Fruit fly (Drosophila melanogaster): ENCODE results near the gene santa-maria.

The santa-maria gene

DNA sequence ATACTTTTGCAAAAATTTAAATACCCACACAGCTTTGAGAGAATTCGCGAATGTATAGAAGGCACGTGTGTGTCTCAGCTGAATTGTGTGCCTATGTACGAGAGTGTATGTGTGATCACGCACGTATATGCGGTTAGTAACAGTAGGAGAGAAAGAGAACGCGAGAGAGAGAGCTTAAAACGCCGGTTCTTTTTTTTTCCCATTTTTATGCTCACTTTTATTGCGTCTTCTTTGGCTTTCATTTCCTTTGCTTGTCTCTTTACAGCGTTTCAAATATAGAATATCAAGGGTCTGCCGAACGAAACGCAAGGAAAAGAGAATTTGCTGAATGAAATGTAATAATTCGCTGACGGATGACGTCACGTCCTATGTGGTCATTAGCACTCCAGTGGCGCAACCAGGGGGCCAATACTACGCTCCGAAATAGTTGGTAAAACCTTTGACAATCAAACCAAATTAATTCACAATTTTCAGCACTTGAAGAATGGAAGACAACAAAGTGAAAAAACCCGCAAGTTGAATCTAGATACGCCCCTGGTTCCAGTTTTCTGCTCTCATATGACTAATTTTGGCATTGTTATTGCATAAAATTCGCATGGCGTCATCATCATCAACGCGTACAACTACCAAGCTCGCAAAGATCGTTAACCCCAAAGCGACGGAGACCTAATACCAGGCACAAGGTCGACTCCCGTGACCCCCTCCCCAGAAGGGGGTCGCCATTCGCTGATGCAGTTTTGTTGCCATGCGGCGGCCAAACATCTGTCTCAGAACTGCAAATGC, 25.9 kb downstream of the santa-maria start (continued):
- TF ChIP-seq CrebB (tag; optimal IDR thresholded peaks at IDR 0.05), result peak; percentile 47
- no peak for TF ChIP-seq CG8478 (optimal IDR thresholded peaks at IDR 0.05)
- peak; percentile 84 for TF ChIP-seq al (GFP tag; IDR thresholded peaks at IDR 0.05)
- TF ChIP-seq pan (optimal IDR thresholded peaks at IDR 0.05), result no peak
- peak in 1 of 2 experiments; percentile 51 for TF ChIP-seq pan (GFP tag; optimal IDR thresholded peaks at IDR 0.05 in 1 of 2, IDR thresholded peaks at IDR 0.05 in 1 of 2)
- TF ChIP-seq NC2β (GFP tag; optimal IDR thresholded peaks at IDR 0.05), result no peak
- no peak for TF ChIP-seq nerfin-2 (GFP tag; IDR thresholded peaks at IDR 0.05; ENCODE audit: partially characterized antibody)
- TF ChIP-seq ro (GFP tag; IDR thresholded peaks at IDR 0.05), result no peak
- no peak for TF ChIP-seq CG11560 (tag; IDR thresholded peaks at IDR 0.05)
- TF ChIP-seq prd (optimal IDR thresholded peaks at IDR 0.05), result no peak
- peak; percentile 70; the same call in 2 of the 3 replicates for TF ChIP-seq prd (GFP tag; IDR thresholded peaks at IDR 0.05)
- TF ChIP-seq fd96Cb (tag; optimal IDR thresholded peaks at IDR 0.05), result no peak
- peak; percentile 58 for TF ChIP-seq ind (GFP tag; optimal IDR thresholded peaks at IDR 0.05)
- TF ChIP-seq ham (GFP tag; IDR thresholded peaks at IDR 0.05), result peak; percentile 50; the same call in 1 of the 2 replicates
- no peak for TF ChIP-seq CG6854 (GFP tag; optimal IDR thresholded peaks at IDR 0.05)
- TF ChIP-seq Nf-YB (GFP tag; optimal IDR thresholded peaks at IDR 0.05), result no peak
- no peak for TF ChIP-seq CG12236 (GFP tag; optimal IDR thresholded peaks at IDR 0.05)
- no peak for TF ChIP-seq fd102C (GFP tag; optimal IDR thresholded peaks at IDR 0.05)
- TF ChIP-seq CG30403 (GFP tag; optimal IDR thresholded peaks at IDR 0.05), result peak; percentile 58
- TF ChIP-seq CG11695 (GFP tag; IDR thresholded peaks at IDR 0.05), result 0 out of 3 replicates have a peak, but pooled peaks have one; percentile 21
- TF ChIP-seq MBD-R2 (GFP tag; IDR thresholded peaks at IDR 0.05), result peak; percentile 62; the same call in 1 of the 2 replicates
- no peak for TF ChIP-seq pita (GFP tag; optimal IDR thresholded peaks at IDR 0.05)
- peak; percentile 42 for TF ChIP-seq sug (tag; optimal IDR thresholded peaks at IDR 0.05)
- peak; percentile 52 for TF ChIP-seq Ravus (GFP tag; IDR thresholded peaks at IDR 0.05)
- TF ChIP-seq chif (GFP tag; optimal IDR thresholded peaks at IDR 0.05), result peak in 1 of 2 experiments; percentile 35
- peak; percentile 64 for TF ChIP-seq grau (tag; optimal IDR thresholded peaks at IDR 0.05)
- no peak for TF ChIP-seq amos (GFP tag; IDR thresholded peaks at IDR 0.05; ENCODE audit: partially characterized antibody)
- TF ChIP-seq CG14441 (GFP tag; IDR thresholded peaks at IDR 0.05), result peak; percentile 55
- TF ChIP-seq CG5180 (GFP tag; optimal IDR thresholded peaks at IDR 0.05), result no peak
- no peak for TF ChIP-seq grn (GFP tag; optimal IDR thresholded peaks at IDR 0.05)
- peak; percentile 34 for TF ChIP-seq CG3995 (GFP tag; optimal IDR thresholded peaks at IDR 0.05)
- peak; percentile 41 for TF ChIP-seq gcm2 (GFP tag; optimal IDR thresholded peaks at IDR 0.05)
- no peak for TF ChIP-seq Gsc (GFP tag; IDR thresholded peaks at IDR 0.05)
- peak; percentile 45 for TF ChIP-seq CG12744 (GFP tag; optimal IDR thresholded peaks at IDR 0.05)
- TF ChIP-seq CG9797 (GFP tag; optimal IDR thresholded peaks at IDR 0.05), result no peak
- TF ChIP-seq CG2116 (GFP tag; optimal IDR thresholded peaks at IDR 0.05), result no peak
- TF ChIP-seq CG10431 (GFP tag; optimal IDR thresholded peaks at IDR 0.05), result no peak
- TF ChIP-seq CG8281 (tag; optimal IDR thresholded peaks at IDR 0.05), result no peak
- peak; percentile 82 for TF ChIP-seq CG10147 (GFP tag; optimal IDR thresholded peaks at IDR 0.05)
- TF ChIP-seq Nf-YC (tag; optimal IDR thresholded peaks at IDR 0.05), result no peak
- no peak for TF ChIP-seq CTCF (GFP tag; optimal IDR thresholded peaks at IDR 0.05)
- TF ChIP-seq CG42726 (GFP tag; IDR thresholded peaks at IDR 0.05; ENCODE audit: partially characterized antibody), result no peak
- TF ChIP-seq ken (GFP tag; IDR thresholded peaks at IDR 0.05), result no peak
- no peak for TF ChIP-seq CG12104 (GFP tag; optimal IDR thresholded peaks at IDR 0.05)
- TF ChIP-seq CG13894 (tag; optimal IDR thresholded peaks at IDR 0.05), result peak; percentile 29
- no peak for TF ChIP-seq dm (GFP tag; optimal IDR thresholded peaks at IDR 0.05)
- TF ChIP-seq chm (GFP tag; IDR thresholded peaks at IDR 0.05), result peak; percentile 60
- TF ChIP-seq CG6175 (GFP tag; IDR thresholded peaks at IDR 0.05), result 0 out of 3 replicates have a peak, but pooled peaks have one; percentile 50
- TF ChIP-seq ase (GFP tag; IDR thresholded peaks at IDR 0.05), result 0 out of 3 replicates have a peak, but pooled peaks have one; percentile 8
- TF ChIP-seq CG7786 (GFP tag; optimal IDR thresholded peaks at IDR 0.05), result peak; percentile 87
- no peak for TF ChIP-seq Oli (tag; optimal IDR thresholded peaks at IDR 0.05)
